Fruit fly (Drosophila melanogaster): Measurements from ENCODE around the gene Yp3.

DNA sequence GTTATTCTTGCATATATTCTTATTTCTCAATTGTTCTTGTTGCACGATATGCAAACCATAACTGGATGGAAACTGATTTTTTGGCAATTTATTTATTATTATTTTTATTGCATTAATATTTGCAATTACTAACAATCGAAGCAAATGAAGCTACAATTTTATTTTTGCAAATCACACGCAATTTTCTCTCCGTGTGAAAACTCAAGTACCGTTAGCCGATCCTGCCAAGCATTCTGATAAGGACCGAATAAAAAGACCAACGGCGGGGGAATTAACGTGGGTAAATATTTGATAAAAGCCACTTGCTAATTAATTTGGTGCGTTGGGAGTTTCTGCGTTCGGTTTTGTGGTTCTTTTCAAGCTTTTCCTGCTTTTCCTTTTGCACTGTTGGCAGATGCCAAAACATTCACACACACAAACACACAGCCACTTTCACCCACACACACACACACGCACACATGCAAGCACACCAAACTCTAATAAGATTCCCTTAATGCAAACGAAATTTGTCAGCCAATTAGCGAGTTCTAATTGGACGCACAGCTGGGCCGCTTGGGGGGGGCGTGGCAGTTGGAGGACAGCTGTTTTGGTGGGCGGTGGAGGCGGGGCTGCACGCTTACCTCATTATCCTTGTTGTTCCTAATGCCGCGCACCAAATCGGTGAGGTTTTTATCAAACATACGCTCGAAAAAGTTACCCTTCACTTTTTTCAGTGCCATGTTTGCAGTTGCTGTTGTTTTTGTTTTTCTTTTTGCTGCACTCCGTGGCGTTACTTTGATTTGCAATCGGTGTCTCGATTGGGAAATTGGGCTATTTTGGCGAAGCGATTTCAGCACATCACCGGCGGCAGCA, 23.8 kb upstream of the Yp3 start:
- TF ChIP-seq psq (optimal IDR thresholded peaks at IDR 0.05), result no peak
- no peak for TF ChIP-seq h (optimal IDR thresholded peaks at IDR 0.05)
- TF ChIP-seq Myc (optimal IDR thresholded peaks at IDR 0.05), result no peak
- TF ChIP-seq ttk (optimal IDR thresholded peaks at IDR 0.05), result no peak
- no peak for TF ChIP-seq Sin3A (optimal IDR thresholded peaks at IDR 0.05)

All from Kc167 (cell line).